Fruit fly (Drosophila melanogaster) whole organism, prepupa: ENCODE results near the gene CG34278.

Experiments used
- Blimp-1 ChIP-seq: fragments of 200-800 bp; sonication (Bioruptor generic); optimal IDR thresholded peaks from 3 replicates; lab custom pipeline; 2017; ENCODE audit warnings: missing biosample characterization, missing genetic modification characterization, mild to moderate bottlenecking, moderate library complexity, missing genetic modification reagents
- CG10669 ChIP-seq: fragments of 200-800 bp; sonication (Bioruptor generic); optimal IDR thresholded peaks from 3 replicates; lab custom pipeline; 2018; ENCODE audit warnings: missing biosample characterization, mild to moderate bottlenecking, missing genetic modification characterization, moderate library complexity
- CG11902 ChIP-seq: fragments of 200-800 bp; sonication (Bioruptor generic); optimal IDR thresholded peaks from 3 replicates; lab custom pipeline; 2016; ENCODE audit warnings: missing biosample characterization, missing genetic modification characterization
- CG15336 ChIP-seq: fragments of 200-800 bp; sonication (Bioruptor generic); IDR thresholded peaks from 2 replicates; pipeline ENCODE4 v1.3.6; 2022; ENCODE audit warnings: missing biosample characterization, missing genetic modification characterization
- CG1621 ChIP-seq: fragments of 200-800 bp; sonication (Bioruptor generic); optimal IDR thresholded peaks from 3 replicates; lab custom pipeline; 2018; ENCODE audit warnings: missing biosample characterization, mild to moderate bottlenecking, missing genetic modification characterization
- CG16779 ChIP-seq: fragments of 200-800 bp; sonication (Bioruptor generic); optimal IDR thresholded peaks from 3 replicates; lab custom pipeline; 2017; ENCODE audit warnings: missing biosample characterization, mild to moderate bottlenecking, missing genetic modification characterization
- CG3032 ChIP-seq: fragments of 200-800 bp; optimal IDR thresholded peaks from 2 replicates; lab custom pipeline; 2019; ENCODE audit warnings: missing biosample characterization, mild to moderate bottlenecking, missing genetic modification characterization, moderate library complexity
- CG32006 ChIP-seq: fragments of 200-800 bp; sonication (Bioruptor generic); optimal IDR thresholded peaks from 3 replicates; lab custom pipeline; 2017; ENCODE audit warnings: missing biosample characterization, mild to moderate bottlenecking, missing genetic modification characterization
- CG34406 ChIP-seq: fragments of 200-800 bp; sonication (Bioruptor generic); optimal IDR thresholded peaks from 3 replicates; lab custom pipeline; 2016; ENCODE audit warnings: missing biosample characterization, missing genetic modification characterization
- CG3919 ChIP-seq: fragments of 200-800 bp; sonication (Bioruptor generic); optimal IDR thresholded peaks from 3 replicates; lab custom pipeline; 2016; ENCODE audit warnings: missing biosample characterization, missing genetic modification characterization
- CG4318 ChIP-seq: fragments of 200-800 bp; sonication (Bioruptor generic); optimal IDR thresholded peaks from 3 replicates; lab custom pipeline; 2017; ENCODE audit warnings: missing biosample characterization, mild to moderate bottlenecking, missing genetic modification characterization
- CG6163 ChIP-seq: fragments of 200-800 bp; sonication (Bioruptor generic); IDR thresholded peaks from 3 replicates; pipeline ENCODE4 v1.3.6; 2022; ENCODE audit warnings: missing biosample characterization, missing genetic modification characterization
- CG6792 ChIP-seq: fragments of 200-800 bp; sonication (Bioruptor generic); optimal IDR thresholded peaks from 3 replicates; lab custom pipeline; 2016; ENCODE audit warnings: missing biosample characterization, missing genetic modification characterization
- CG7368 ChIP-seq: fragments of 200-800 bp; sonication (Bioruptor generic); optimal IDR thresholded peaks from 3 replicates; lab custom pipeline; 2016; ENCODE audit warnings: missing biosample characterization, missing genetic modification characterization
- CG8119 ChIP-seq: fragments of 200-800 bp; sonication (Bioruptor generic); IDR thresholded peaks from 3 replicates; pipeline ENCODE4 v1.3.6; 2022; ENCODE audit warnings: missing biosample characterization, missing genetic modification characterization
- CG8632 ChIP-seq: fragments of 200-800 bp; sonication (Bioruptor generic); optimal IDR thresholded peaks from 3 replicates; lab custom pipeline; 2016; ENCODE audit warnings: missing biosample characterization, missing genetic modification characterization
- CG9139 ChIP-seq: fragments of 200-800 bp; sonication (Bioruptor generic); optimal IDR thresholded peaks from 3 replicates; lab custom pipeline; 2017; ENCODE audit warnings: missing biosample characterization, mild to moderate bottlenecking, missing genetic modification characterization
- Eip75B ChIP-seq: fragments of 200-800 bp; sonication (Bioruptor generic); optimal IDR thresholded peaks from 3 replicates; lab custom pipeline; 2016; ENCODE audit warnings: missing biosample characterization, missing genetic modification characterization
- Eip93F ChIP-seq: fragments of 200-800 bp; sonication (Bioruptor generic); optimal IDR thresholded peaks from 2 replicates; lab custom pipeline; 2016; ENCODE audit warnings: missing biosample characterization, mild to moderate bottlenecking, missing genetic modification characterization
- Ets21C ChIP-seq: fragments of 200-800 bp; sonication (Bioruptor generic); optimal IDR thresholded peaks from 3 replicates; lab custom pipeline; 2016; ENCODE audit warnings: missing biosample characterization, missing genetic modification characterization
- Ets96B ChIP-seq: fragments of 200-800 bp; optimal IDR thresholded peaks from 2 replicates; lab custom pipeline; 2019; ENCODE audit warnings: missing biosample characterization, mild to moderate bottlenecking, missing genetic modification characterization, moderate library complexity
- Hr38 ChIP-seq: sonication (Bioruptor generic); optimal IDR thresholded peaks from 2 replicates; lab custom pipeline; 2016; ENCODE audit warnings: missing biosample characterization, missing genetic modification characterization
- Met ChIP-seq: fragments of 200-800 bp; sonication (Bioruptor generic); optimal IDR thresholded peaks from 3 replicates; lab custom pipeline; 2016; ENCODE audit warnings: missing biosample characterization, missing genetic modification characterization
- Smox ChIP-seq: fragments of 200-800 bp; sonication (Bioruptor generic); optimal IDR thresholded peaks from 3 replicates; lab custom pipeline; 2016; ENCODE audit warnings: missing biosample characterization, missing genetic modification characterization
- Sox102F ChIP-seq: fragments of 200-800 bp; sonication (Bioruptor generic); optimal IDR thresholded peaks from 2 replicates; lab custom pipeline; 2016; ENCODE audit warnings: missing biosample characterization, mild to moderate bottlenecking, missing genetic modification characterization
- Sox15 ChIP-seq: fragments of 200-800 bp; sonication (Bioruptor generic); optimal IDR thresholded peaks from 3 replicates; lab custom pipeline; 2016; ENCODE audit warnings: missing biosample characterization, missing genetic modification characterization
- cyc ChIP-seq: fragments of 200-800 bp; sonication (Bioruptor generic); optimal IDR thresholded peaks from 3 replicates; lab custom pipeline; 2016; ENCODE audit warnings: missing biosample characterization, missing genetic modification characterization
- dsx ChIP-seq: fragments of 200-800 bp; optimal IDR thresholded peaks from 3 replicates; lab custom pipeline; 2019; ENCODE audit warnings: missing biosample characterization, mild to moderate bottlenecking, missing genetic modification characterization, moderate library complexity; ENCODE audit not compliant: poor library complexity, severe bottlenecking
- esn ChIP-seq: fragments of 200-800 bp; sonication (Bioruptor generic); optimal IDR thresholded peaks from 2 replicates; lab custom pipeline; 2016; ENCODE audit warnings: missing biosample characterization, mild to moderate bottlenecking, missing genetic modification characterization, moderate library complexity
- fd59A ChIP-seq: fragments of 200-800 bp; sonication (Bioruptor generic); optimal IDR thresholded peaks from 2 replicates; lab custom pipeline; 2017; ENCODE audit warnings: missing biosample characterization, mild to moderate bottlenecking, missing genetic modification characterization, missing genetic modification reagents
- fd85E ChIP-seq: fragments of 200-800 bp; sonication (Bioruptor generic); optimal IDR thresholded peaks from 3 replicates; lab custom pipeline; 2016; ENCODE audit warnings: missing biosample characterization, missing genetic modification characterization
- lz ChIP-seq: fragments of 200-800 bp; sonication (Bioruptor generic); optimal IDR thresholded peaks from 3 replicates; lab custom pipeline; 2016; ENCODE audit warnings: missing biosample characterization, missing genetic modification characterization
- pdm3 ChIP-seq: fragments of 200-800 bp; sonication (Bioruptor generic); optimal IDR thresholded peaks from 3 replicates; lab custom pipeline; 2016; ENCODE audit warnings: missing biosample characterization, missing genetic modification characterization
- salr ChIP-seq, 2 experiments: fragments of 200-800 bp; sonication (Bioruptor generic); optimal IDR thresholded peaks; 3 replicates each; lab custom pipeline; 2016 to 2018; ENCODE audit warnings: missing biosample characterization in 2 of 2, missing genetic modification characterization in 2 of 2, mild to moderate bottlenecking in 1 of 2
- ss ChIP-seq, 2 experiments: fragments of 200-800 bp; sonication (Bioruptor generic); optimal IDR thresholded peaks; 2 replicates in 1 of 2; 3 replicates in 1 of 2; lab custom pipeline; 2017 to 2018; ENCODE audit warnings: mild to moderate bottlenecking in 2 of 2, missing biosample characterization in 2 of 2, missing genetic modification characterization in 2 of 2, moderate library complexity in 1 of 2
- svp ChIP-seq: fragments of 200-800 bp; sonication (Bioruptor generic); peaks from one replicate; lab custom pipeline; 2016; ENCODE audit warnings: missing biosample characterization, missing genetic modification characterization
- topi ChIP-seq: fragments of 200-800 bp; sonication (Bioruptor generic); optimal IDR thresholded peaks from 3 replicates; lab custom pipeline; 2016; ENCODE audit warnings: missing biosample characterization, missing genetic modification characterization
- vri ChIP-seq: fragments of 200-800 bp; sonication (Bioruptor generic); optimal IDR thresholded peaks from 3 replicates; lab custom pipeline; 2016; ENCODE audit warnings: missing biosample characterization, mild to moderate bottlenecking, missing genetic modification characterization

Gene CG34278

dm6 chr3R:17125339-17126044 is 5.2 kb downstream of the CG34278 start, which contains the start of gene cher:
cher (minus strand) TSS chr3R:17125389.
- TF ChIP-seq Blimp-1 (GFP tag; lab: Kevin White, UChicago) = no peak

DNA sequence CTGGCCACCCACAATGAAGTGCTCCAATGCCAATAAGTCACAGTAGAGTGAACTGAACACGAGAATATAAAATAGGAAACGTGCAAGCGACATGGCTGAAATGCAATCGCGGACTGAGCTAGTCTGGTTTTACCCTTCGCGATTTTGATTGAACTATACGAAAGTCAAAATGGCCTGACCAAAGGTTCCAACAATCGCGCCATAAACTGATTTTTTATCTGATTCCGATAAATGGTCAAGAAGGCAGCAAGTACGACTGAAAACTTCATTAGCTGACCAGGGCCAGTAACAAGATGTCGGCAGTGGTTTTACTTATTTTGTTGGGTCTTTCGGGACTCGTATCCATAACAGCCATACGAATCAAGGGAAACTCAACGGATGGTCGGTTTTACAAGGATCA is 6.6 kb downstream of the CG34278 start, which contains the start of the genes CG17477 and CG31269:
TSS of gene CG17477 (minus strand) at position 101 of the 400 bp plus-strand sequence.
TSS of gene CG31269 (plus strand) at position 289 of the 400 bp plus-strand sequence.
- TF ChIP-seq CG16779 (tag; lab: Kevin White, UChicago) (no peak), Ets21C (GFP tag; lab: Kevin White, UChicago) (no peak), Met (GFP tag; lab: Kevin White, UChicago) (no peak), CG8119 (GFP tag; lab: Robert Waterston, UW) (no peak), Hr38 (no peak), CG1621 (tag; lab: Kevin White, UChicago) (no peak), esn (no peak), fd59A (GFP tag; lab: Kevin White, UChicago) (no peak), topi (no peak), salr (GFP tag; optimal IDR thresholded peaks at IDR 0.05; lab: Kevin White, UChicago) (no peak), CG6792 (GFP tag; lab: Kevin White, UChicago) (no peak), Eip75B (GFP tag; lab: Kevin White, UChicago) (no peak), CG15336 (no peak), svp (GFP tag; lab: Kevin White, UChicago) (no peak), ss (GFP tag; optimal IDR thresholded peaks at IDR 0.05; lab: Kevin White, UChicago) (no peak), CG8632 (no peak)

DNA sequence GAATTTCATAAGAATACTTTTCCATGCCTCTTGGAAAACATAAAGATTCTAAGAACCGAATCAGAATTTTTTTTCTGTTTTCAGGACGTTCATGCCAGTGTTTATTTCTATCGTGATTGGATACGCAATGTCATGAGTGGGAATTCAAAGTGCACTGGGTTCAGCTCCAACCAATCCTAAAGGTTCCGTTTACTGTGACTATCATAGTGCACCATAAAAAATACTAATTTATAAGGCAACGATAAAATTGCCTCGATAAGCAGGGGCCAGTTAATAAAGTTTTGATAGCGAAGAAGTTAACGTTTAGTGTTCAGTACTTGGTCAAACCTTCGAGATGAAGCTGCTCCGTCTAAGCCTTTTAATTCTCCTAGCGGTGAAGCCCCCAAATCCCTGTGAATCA is 7.6 kb downstream of the CG34278 start, which contains the start of gene CG31265:
TSS of gene CG31265 (plus strand) at position 301 of the 400 bp plus-strand sequence.
- TF ChIP-seq Ets21C (GFP tag; lab: Kevin White, UChicago) (no peak), CG8632 (no peak), Ets96B (no peak), CG9139 (GFP tag; lab: Kevin White, UChicago) (no peak), Sox102F (GFP tag; lab: Kevin White, UChicago) (no peak), CG6792 (GFP tag; lab: Kevin White, UChicago) (no peak), CG32006 (GFP tag; lab: Kevin White, UChicago) (no peak), CG34406 (no peak), dsx (GFP tag; lab: Kevin White, UChicago) (no peak), topi (no peak), CG6163 (GFP tag; lab: Robert Waterston, UW) (no peak), Eip93F (GFP tag; lab: Kevin White, UChicago) (no peak), CG3032 (tag; lab: Kevin White, UChicago) (no peak)

DNA sequence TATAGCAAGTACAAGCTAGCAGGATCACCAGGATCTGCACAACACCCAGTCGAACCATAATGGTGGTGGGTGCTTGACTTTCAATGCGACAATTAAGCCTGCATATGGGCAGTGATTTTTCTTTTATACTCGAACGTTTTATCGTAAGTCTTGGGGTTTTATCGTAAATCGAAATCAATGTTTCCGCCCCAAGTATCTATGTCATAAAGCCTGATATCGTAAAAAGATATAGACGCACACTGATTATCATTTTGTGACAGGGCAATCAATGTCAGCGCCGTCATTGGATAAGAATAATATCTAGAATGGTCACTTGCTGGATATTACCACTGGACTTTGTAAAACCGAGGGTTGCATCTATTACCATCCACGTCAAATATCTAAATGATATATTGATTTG is 10.1 kb downstream of the CG34278 start, which contains the start of gene CG17475:
TSS of gene CG17475 (minus strand) at position 101 of the 400 bp plus-strand sequence.
- no peak for TF ChIP-seq CG6163 (GFP tag; lab: Robert Waterston, UW)
- no peak for TF ChIP-seq CG7368
- no peak for TF ChIP-seq CG15336
- TF ChIP-seq lz (GFP tag; lab: Kevin White, UChicago) = no peak
- no peak for TF ChIP-seq fd85E (GFP tag; lab: Kevin White, UChicago)
- no peak for TF ChIP-seq cyc (GFP tag; lab: Kevin White, UChicago)
- TF ChIP-seq CG3919 (GFP tag; lab: Kevin White, UChicago) = no peak

DNA sequence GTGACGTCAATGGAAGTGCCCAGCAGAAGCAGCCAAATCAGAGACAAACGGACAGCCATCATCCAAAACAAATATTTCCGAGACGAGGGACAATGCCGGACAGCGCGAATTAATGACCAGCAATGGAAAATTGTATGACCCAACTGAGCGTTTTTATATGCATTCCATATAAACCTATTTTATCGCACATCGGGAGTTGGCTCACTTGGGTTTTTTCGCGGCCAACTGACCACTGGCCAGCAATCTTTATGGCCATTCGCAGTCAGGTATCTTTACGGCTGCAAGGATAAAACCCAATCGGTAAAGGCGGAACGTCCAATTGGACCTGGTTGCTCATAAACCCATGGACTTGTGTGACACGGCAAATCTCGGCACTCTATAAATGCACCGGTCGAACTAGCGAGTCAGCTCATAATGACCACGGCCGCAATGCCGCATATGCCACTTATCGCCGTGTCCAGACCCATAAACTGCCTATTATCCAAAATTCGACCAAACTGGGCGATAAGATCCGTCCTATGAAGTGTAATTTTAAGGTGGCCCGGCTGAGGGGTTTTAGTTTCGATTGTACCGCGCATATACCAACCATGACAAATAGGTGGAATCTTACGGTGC is 11.9 kb downstream of the CG34278 start, which contains the start of the genes CG4053 and CG31266:
TSS of gene CG4053 (minus strand) at position 101 of the 615 bp plus-strand sequence.
TSS of gene CG31266 (plus strand) at position 565 of the 615 bp plus-strand sequence.
- TF ChIP-seq Smox = no peak
- no peak for TF ChIP-seq CG11902 (GFP tag; lab: Kevin White, UChicago)
- no peak for TF ChIP-seq CG4318 (GFP tag; lab: Kevin White, UChicago)
- TF ChIP-seq CG9139 (GFP tag; lab: Kevin White, UChicago) = no peak
- no peak for TF ChIP-seq pdm3 (GFP tag; lab: Kevin White, UChicago)
- TF ChIP-seq CG10669 (GFP tag; lab: Kevin White, UChicago) = no peak
- no peak for TF ChIP-seq vri
- no peak for TF ChIP-seq Sox15 (GFP tag; lab: Kevin White, UChicago)
